Worm (Caenorhabditis elegans) whole organism, L3 larva: Measurements from ENCODE around the gene K09F6.3.

Source experiments
- elt-2 ChIP-seq: sonication (generic microtip); optimal IDR thresholded peaks from 2 replicates; lab custom pipeline; 2016; ENCODE audit warnings: missing genetic modification reagents, mild to moderate bottlenecking, missing genetic modification characterization, missing compliant biosample characterization
- elt-3 ChIP-seq, 3 experiments: fragments of 150-350 bp in 1 of 3; sonication (generic microtip) in 2 of 3; optimal IDR thresholded peaks; 2 replicates in 2 of 3; 4 replicates in 1 of 3; lab custom pipeline; 2014 to 2017; ENCODE audit warnings: missing biosample characterization in 3 of 3, missing genetic modification characterization in 3 of 3
- fkh-10 ChIP-seq: sonication (generic microtip); optimal IDR thresholded peaks from 2 replicates; lab custom pipeline; 2017; ENCODE audit warnings: missing biosample characterization, missing genetic modification reagents, missing genetic modification characterization
- mdl-1 ChIP-seq: fragments of 150-350 bp; optimal IDR thresholded peaks from 2 replicates; lab custom pipeline; 2014; ENCODE audit warnings: missing biosample characterization, missing genetic modification characterization
- nhr-12 ChIP-seq: fragments of 150-350 bp; optimal IDR thresholded peaks from 2 replicates; lab custom pipeline; 2014; ENCODE audit warnings: missing biosample characterization, missing genetic modification characterization
- nhr-237 ChIP-seq: fragments of 150-350 bp; optimal IDR thresholded peaks from 2 replicates; lab custom pipeline; 2014; ENCODE audit warnings: missing biosample characterization, missing genetic modification characterization
- nhr-28 ChIP-seq: fragments of 150-350 bp; optimal IDR thresholded peaks from 2 replicates; lab custom pipeline; 2014; ENCODE audit warnings: missing biosample characterization, missing genetic modification characterization
- nhr-43 ChIP-seq: sonication (generic microtip); optimal IDR thresholded peaks from 2 replicates; lab custom pipeline; 2016; ENCODE audit warnings: mild to moderate bottlenecking, missing genetic modification characterization, missing compliant biosample characterization; ENCODE audit not compliant: poor library complexity, severe bottlenecking
- nhr-76 ChIP-seq: fragments of 150-350 bp; sonication (generic microtip); optimal IDR thresholded peaks from 5 replicates; lab custom pipeline; 2014; ENCODE audit warnings: missing biosample characterization, missing genetic modification characterization
- pha-4 ChIP-seq: fragments of 150-350 bp; optimal IDR thresholded peaks from 2 replicates; lab custom pipeline; 2014; ENCODE audit warnings: missing biosample characterization, missing genetic modification reagents, missing genetic modification characterization
- tbx-2 ChIP-seq: sonication (generic microtip); optimal IDR thresholded peaks from 2 replicates; lab custom pipeline; 2016; ENCODE audit warnings: mild to moderate bottlenecking, missing genetic modification characterization, missing compliant biosample characterization
- unc-62 ChIP-seq: fragments of 150-350 bp; sonication (generic microtip); optimal IDR thresholded peaks from 4 replicates; lab custom pipeline; 2014; ENCODE audit warnings: missing biosample characterization, missing genetic modification reagents, missing genetic modification characterization

ce11 chrII:2279263-2279662 lies 24.3 kb downstream of the K09F6.3 start, which contains the start of gene K09F6.6:
- no peak for TF ChIP-seq nhr-28 (tag; lab: Kevin White, UChicago)
- no peak for TF ChIP-seq nhr-43 (tag; lab: Kevin White, UChicago)
- TF ChIP-seq elt-3 (tag; optimal IDR thresholded peaks at IDR 0.05; lab: Kevin White, UChicago) = no peak
- no peak for TF ChIP-seq nhr-12 (tag; lab: Kevin White, UChicago)
- no peak for TF ChIP-seq nhr-237 (tag; lab: Kevin White, UChicago)
- TF ChIP-seq elt-2 (tag; lab: Kevin White, UChicago) = no peak
- TF ChIP-seq pha-4 (tag; lab: Kevin White, UChicago) = no peak
- no peak for TF ChIP-seq unc-62 (GFP tag; lab: Kevin White, UChicago)
- no peak for TF ChIP-seq fkh-10
- no peak for TF ChIP-seq nhr-76 (tag; lab: Kevin White, UChicago)
- no peak for TF ChIP-seq mdl-1 (tag; lab: Kevin White, UChicago)
- no peak for TF ChIP-seq tbx-2 (tag; lab: Kevin White, UChicago)
